Worm (Caenorhabditis elegans): ENCODE data around the gene C55C3.3.

The C55C3.3 gene

DNA sequence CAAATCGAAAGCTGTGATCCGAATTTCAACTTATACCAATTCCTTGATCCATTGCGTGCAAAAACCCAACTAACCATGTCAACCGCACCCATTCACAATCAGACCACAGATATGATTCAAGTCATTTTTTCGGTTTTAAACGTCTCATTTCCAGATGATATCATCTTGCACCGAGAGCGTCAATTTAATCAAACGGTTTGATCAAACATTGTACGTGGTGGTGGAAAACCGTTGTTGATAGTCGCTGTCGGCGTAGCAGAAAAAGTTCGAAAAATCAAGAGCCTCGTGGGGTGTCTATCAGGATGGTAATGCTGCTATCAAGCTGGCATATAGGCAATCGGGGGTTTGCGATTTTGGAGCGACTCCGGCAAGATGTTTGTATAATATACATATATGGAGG lies 26.2 kb upstream of the C55C3.3 start:
- TF ChIP-seq attf-4 (tag; optimal IDR thresholded peaks at IDR 0.05) = no peak
- no peak for TF ChIP-seq aly-2 (tag; optimal IDR thresholded peaks at IDR 0.05)
- no peak for TF ChIP-seq php-3 (GFP tag; IDR thresholded peaks at IDR 0.05)
- TF ChIP-seq lsy-2 (tag; optimal IDR thresholded peaks at IDR 0.05) = no peak
- TF ChIP-seq hlh-30 (tag; optimal IDR thresholded peaks at IDR 0.05; ENCODE audit: insufficient read depth) = no peak
- TF ChIP-seq fkh-10 (GFP tag; optimal IDR thresholded peaks at IDR 0.05) = no peak
- TF ChIP-seq nhr-48 (tag; optimal IDR thresholded peaks at IDR 0.05) = peak; percentile 65
- 0 out of 2 replicates have a peak, but pooled peaks have one; percentile 17 for TF ChIP-seq mdt-29 (GFP tag; IDR thresholded peaks at IDR 0.05)
- TF ChIP-seq ctbp-1 (GFP tag; IDR thresholded peaks at IDR 0.05) = no peak
- TF ChIP-seq lin-39 (tag; optimal IDR thresholded peaks at IDR 0.05) = no peak
- no peak for TF ChIP-seq T20F7.1 (GFP tag; optimal IDR thresholded peaks at IDR 0.05)
- no peak for TF ChIP-seq arid-1 (GFP tag; conservative IDR thresholded peaks at IDR 0.05)
- peak; percentile 50 for TF ChIP-seq lin-1 (GFP tag; IDR thresholded peaks at IDR 0.05)
- peak in 1 of 2 experiments; percentile 24 for TF ChIP-seq hif-1 (tag; optimal IDR thresholded peaks at IDR 0.05)
- TF ChIP-seq aha-1 (tag) = peak; percentile 37
- TF ChIP-seq sdz-12 (GFP tag; optimal IDR thresholded peaks at IDR 0.05) = no peak
- no peak for TF ChIP-seq lir-3 (tag; optimal IDR thresholded peaks at IDR 0.05)
- no peak for TF ChIP-seq Y5F2A.4 (GFP tag; optimal IDR thresholded peaks at IDR 0.05)
- no peak for TF ChIP-seq F10B5.3 (tag; optimal IDR thresholded peaks at IDR 0.05)
- no peak for TF ChIP-seq dmd-8 (GFP tag; IDR thresholded peaks at IDR 0.05)
- peak; percentile 40 for TF ChIP-seq hlh-11 (tag; optimal IDR thresholded peaks at IDR 0.05)
- TF ChIP-seq daf-16 (GFP tag; optimal IDR thresholded peaks at IDR 0.05) = no peak
- peak; percentile 48 for TF ChIP-seq daf-16 (tag; optimal IDR thresholded peaks at IDR 0.05)
- no peak for TF ChIP-seq nhr-25 (tag; optimal IDR thresholded peaks at IDR 0.05; ENCODE audit: borderline replicate concordance, insufficient read depth)
- no peak for TF ChIP-seq lin-38 (GFP tag; IDR thresholded peaks at IDR 0.05)
- TF ChIP-seq unc-130 (GFP tag; optimal IDR thresholded peaks at IDR 0.05) = no peak
- TF ChIP-seq mes-2 (tag; optimal IDR thresholded peaks at IDR 0.05; ENCODE audit: poor library complexity, severe bottlenecking) = peak; percentile 17
- peak; percentile 23 for TF ChIP-seq dve-1 (tag; optimal IDR thresholded peaks at IDR 0.05; ENCODE audit: insufficient read depth)
- TF ChIP-seq ZK337.2 (GFP tag; IDR thresholded peaks at IDR 0.05) = no peak
- TF ChIP-seq pqm-1 (tag; optimal IDR thresholded peaks at IDR 0.05) = peak; percentile 54
- peak; percentile 12 for TF ChIP-seq mxl-3 (GFP tag; optimal IDR thresholded peaks at IDR 0.05)
- peak; percentile 94 for TF ChIP-seq dmd-6 (GFP tag; IDR thresholded peaks at IDR 0.05)
- peak in 1 of 2 experiments; percentile 6 for TF ChIP-seq mdl-1 (tag; optimal IDR thresholded peaks at IDR 0.05)

DNA sequence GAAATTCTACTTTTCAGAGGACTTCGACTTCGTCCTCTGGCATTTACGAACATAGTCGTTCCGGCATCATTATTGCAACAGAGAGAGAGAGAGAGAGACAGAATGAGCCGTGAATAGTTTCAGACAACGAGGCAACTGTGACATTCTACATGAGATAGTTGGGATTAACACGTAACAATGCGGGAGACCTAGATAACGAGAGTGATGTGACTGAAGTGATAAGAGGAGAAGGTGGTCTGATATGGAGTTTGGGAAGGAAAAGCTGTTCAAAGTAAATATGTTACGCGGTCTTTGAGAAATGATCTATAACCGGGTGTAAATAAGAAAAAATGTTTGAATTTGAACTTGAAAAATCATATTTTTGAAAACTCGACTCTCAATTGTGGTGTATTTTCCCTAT lies 25.6 kb upstream of the C55C3.3 start:
- TF ChIP-seq aha-1 (tag) (peak; percentile 32), ceh-44 (GFP tag; IDR thresholded peaks at IDR 0.05) (no peak), ama-1 (optimal IDR thresholded peaks at IDR 0.05) (no peak), saeg-2 (GFP tag; IDR thresholded peaks at IDR 0.05) (no peak), nhr-41 (GFP tag; IDR thresholded peaks at IDR 0.05) (no peak), ztf-7 (tag; optimal IDR thresholded peaks at IDR 0.05) (no peak), vab-7 (GFP tag; IDR thresholded peaks at IDR 0.05) (no peak), zip-2 (tag; optimal IDR thresholded peaks at IDR 0.05) (no peak), mxl-3 (GFP tag; optimal IDR thresholded peaks at IDR 0.05) (peak; percentile 31), hif-1 (tag; optimal IDR thresholded peaks at IDR 0.05) (peak in 1 of 2 experiments; percentile 8), F49E8.2 (tag; optimal IDR thresholded peaks at IDR 0.05; ENCODE audit: borderline replicate concordance) (no peak), nhr-25 (tag; optimal IDR thresholded peaks at IDR 0.05; ENCODE audit: borderline replicate concordance, insufficient read depth) (no peak), nhr-237 (tag; optimal IDR thresholded peaks at IDR 0.05) (no peak), lin-15B (tag; optimal IDR thresholded peaks at IDR 0.05) (no peak), lin-1 (GFP tag; IDR thresholded peaks at IDR 0.05) (peak; percentile 82), hlh-30 (tag; optimal IDR thresholded peaks at IDR 0.05; ENCODE audit: insufficient read depth) (peak; percentile 10), spr-3 (GFP tag; optimal IDR thresholded peaks at IDR 0.05) (no peak), nhr-11 (tag; optimal IDR thresholded peaks at IDR 0.05) (no peak), skn-1 (tag; optimal IDR thresholded peaks at IDR 0.05) (no peak), dmd-6 (GFP tag; IDR thresholded peaks at IDR 0.05) (peak; percentile 90), dpl-1 (GFP tag; optimal IDR thresholded peaks at IDR 0.05) (no peak), jun-1 (tag; optimal IDR thresholded peaks at IDR 0.05) (no peak), daf-16 (GFP tag; optimal IDR thresholded peaks at IDR 0.05) (no peak), daf-16 (tag; optimal IDR thresholded peaks at IDR 0.05) (peak; percentile 93), nhr-28 (tag; optimal IDR thresholded peaks at IDR 0.05) (peak; percentile 80), F10B5.3 (tag; optimal IDR thresholded peaks at IDR 0.05) (no peak), pqm-1 (tag; optimal IDR thresholded peaks at IDR 0.05) (peak; percentile 84), hmg-1.1 (GFP tag; IDR thresholded peaks at IDR 0.05) (0 out of 2 replicates have a peak, but pooled peaks have one; percentile 13)
